Fruit fly (Drosophila melanogaster) whole organism, embryonic: ENCODE data around the gene CG10214.

Experiments
- Awh ChIP-seq: fragments of 200-800 bp; sonication (Bioruptor generic); IDR thresholded peaks from 2 replicates; pipeline ENCODE4, ENCODE4 v1.3.6; 2022; ENCODE audit warnings: missing biosample characterization, missing genetic modification characterization
- CG10366 ChIP-seq: fragments of 200-800 bp; sonication (Bioruptor generic); IDR thresholded peaks from 2 replicates; pipeline ENCODE4 v1.3.6; 2022; ENCODE audit warnings: missing biosample characterization, missing genetic modification characterization
- CG12071 ChIP-seq: fragments of 200-800 bp; sonication (Bioruptor generic); optimal IDR thresholded peaks from 3 replicates; lab custom pipeline; 2018; ENCODE audit warnings: missing biosample characterization, mild to moderate bottlenecking, missing genetic modification characterization
- CG13287 ChIP-seq: fragments of 200-800 bp; sonication (Bioruptor generic); IDR thresholded peaks from 2 replicates; pipeline ENCODE4 v1.3.6; 2022; ENCODE audit warnings: missing biosample characterization, missing genetic modification characterization; ENCODE audit not compliant: partially characterized antibody
- CG16815 ChIP-seq: fragments of 200-800 bp; sonication (Bioruptor generic); optimal IDR thresholded peaks from 3 replicates; lab custom pipeline; 2017; ENCODE audit warnings: missing biosample characterization, mild to moderate bottlenecking, missing genetic modification characterization
- CG32767 ChIP-seq: fragments of 200-800 bp; sonication (Bioruptor generic); IDR thresholded peaks from 2 replicates; pipeline ENCODE4 v1.3.6; 2022; ENCODE audit warnings: missing biosample characterization, missing genetic modification characterization
- CG3281 ChIP-seq: fragments of 200-800 bp; sonication (Bioruptor generic); optimal IDR thresholded peaks from 3 replicates; lab custom pipeline; 2017; ENCODE audit warnings: missing biosample characterization, mild to moderate bottlenecking, missing genetic modification characterization
- CG4424 ChIP-seq: fragments of 200-800 bp; sonication (Bioruptor generic); optimal IDR thresholded peaks from 3 replicates; lab custom pipeline; 2016; ENCODE audit warnings: missing biosample characterization, missing genetic modification characterization
- CG4820 ChIP-seq: fragments of 200-800 bp; sonication (Bioruptor generic); optimal IDR thresholded peaks from 3 replicates; lab custom pipeline; 2016; ENCODE audit warnings: missing biosample characterization, missing genetic modification characterization
- CG6765 ChIP-seq: fragments of 200-800 bp; sonication (Bioruptor generic); optimal IDR thresholded peaks from 3 replicates; lab custom pipeline; 2017; ENCODE audit warnings: missing biosample characterization, mild to moderate bottlenecking, missing genetic modification characterization
- CG9437 ChIP-seq: fragments of 200-800 bp; sonication (Bioruptor generic); optimal IDR thresholded peaks from 2 replicates; lab custom pipeline; 2018; ENCODE audit warnings: missing biosample characterization, mild to moderate bottlenecking, missing genetic modification characterization
- CG9727 ChIP-seq: fragments of 200-800 bp; sonication (Bioruptor generic); optimal IDR thresholded peaks from 3 replicates; lab custom pipeline; 2017; ENCODE audit warnings: missing biosample characterization, mild to moderate bottlenecking, missing genetic modification characterization
- Camta ChIP-seq: fragments of 200-800 bp; sonication (Bioruptor generic); optimal IDR thresholded peaks from 2 replicates; lab custom pipeline; 2016; ENCODE audit warnings: missing biosample characterization, missing genetic modification characterization
- Deaf1 ChIP-seq: fragments of 200-800 bp; optimal IDR thresholded peaks from 3 replicates; lab custom pipeline; 2019; ENCODE audit warnings: missing biosample characterization, mild to moderate bottlenecking, missing genetic modification characterization, moderate library complexity
- Doc2 ChIP-seq: fragments of 200-800 bp; sonication (Bioruptor generic); IDR thresholded peaks from 2 replicates; pipeline ENCODE4 v1.3.6; 2022; ENCODE audit warnings: missing biosample characterization, missing genetic modification characterization
- Eip74EF ChIP-seq, 2 experiments: fragments of 200-800 bp in 1 of 2; fragments of >200 bp in 1 of 2; sonication (Bioruptor generic) in 1 of 2; optimal IDR thresholded peaks; 2 replicates each; lab custom pipeline; 2017 to 2019; ENCODE audit warnings: missing biosample characterization in 2 of 2, missing genetic modification characterization in 2 of 2, mild to moderate bottlenecking in 1 of 2, moderate library complexity in 1 of 2
- Ets65A ChIP-seq: fragments of 200-800 bp; sonication (Bioruptor generic); peaks from one replicate; lab custom pipeline; 2016; ENCODE audit warnings: missing biosample characterization, missing genetic modification characterization
- Fer1 ChIP-seq: fragments of 200-800 bp; sonication (Bioruptor generic); optimal IDR thresholded peaks from 2 replicates; lab custom pipeline; 2017; ENCODE audit warnings: missing biosample characterization, mild to moderate bottlenecking, missing genetic modification characterization
- Fer2 ChIP-seq: fragments of 200-800 bp; sonication (Bioruptor generic); optimal IDR thresholded peaks from 2 replicates; lab custom pipeline; 2018; ENCODE audit warnings: missing biosample characterization, mild to moderate bottlenecking, missing genetic modification characterization, moderate library complexity
- GATAe ChIP-seq: fragments of 200-800 bp; sonication (Bioruptor generic); conservative IDR thresholded peaks from 2 replicates; pipeline ENCODE4 v1.3.6; 2022; ENCODE audit warnings: missing biosample characterization, missing genetic modification characterization
- HmgD ChIP-seq: fragments of 200-800 bp; sonication (Bioruptor generic); optimal IDR thresholded peaks from 3 replicates; lab custom pipeline; 2016; ENCODE audit warnings: missing biosample characterization, missing genetic modification characterization
- Hmr ChIP-seq: fragments of 200-800 bp; sonication (Bioruptor generic); optimal IDR thresholded peaks from 3 replicates; lab custom pipeline; 2017; ENCODE audit warnings: mild to moderate bottlenecking, missing biosample characterization, missing genetic modification reagents, missing genetic modification characterization
- Nf-YA ChIP-seq: fragments of 200-800 bp; sonication (Bioruptor generic); IDR thresholded peaks from 2 replicates; pipeline ENCODE4 v1.3.6; 2022; ENCODE audit warnings: missing biosample characterization, missing genetic modification characterization
- Nf-YB ChIP-seq: fragments of 200-800 bp; sonication (Bioruptor generic); optimal IDR thresholded peaks from 3 replicates; lab custom pipeline; 2019; ENCODE audit warnings: missing biosample characterization, mild to moderate bottlenecking, missing genetic modification characterization, moderate library complexity
- Sin3A ChIP-seq: fragments of >200 bp; optimal IDR thresholded peaks from 2 replicates; lab custom pipeline; 2018
- aop ChIP-seq: fragments of 200-800 bp; sonication (Bioruptor generic); IDR thresholded peaks from 2 replicates; pipeline ENCODE4 v1.3.6; 2022; ENCODE audit warnings: missing biosample characterization, missing genetic modification characterization
- ato ChIP-seq: fragments of 200-800 bp; sonication (Bioruptor generic); IDR thresholded peaks from 2 replicates; pipeline ENCODE4 v1.3.6; 2022; ENCODE audit warnings: missing biosample characterization, missing genetic modification characterization; ENCODE audit not compliant: partially characterized antibody
- bab2 ChIP-seq: fragments of 200-800 bp; sonication (Bioruptor generic); optimal IDR thresholded peaks from 2 replicates; lab custom pipeline; 2016; ENCODE audit warnings: missing biosample characterization, missing genetic modification characterization
- bsh ChIP-seq, 2 experiments: fragments of 200-800 bp; sonication (Bioruptor generic); optimal IDR thresholded peaks; 2 replicates each; lab custom pipeline; 2017 to 2018; ENCODE audit warnings: mild to moderate bottlenecking in 2 of 2, missing biosample characterization in 2 of 2, missing genetic modification characterization in 2 of 2, moderate library complexity in 1 of 2
- cad ChIP-seq: fragments of >200 bp; optimal IDR thresholded peaks from 2 replicates; lab custom pipeline; 2017; ENCODE audit warnings: missing biosample characterization, missing genetic modification characterization
- dimm ChIP-seq: fragments of 200-800 bp; sonication (Bioruptor generic); IDR thresholded peaks from 2 replicates; pipeline ENCODE4 v1.3.6; 2022; ENCODE audit warnings: missing biosample characterization, missing genetic modification characterization
- dpn ChIP-seq, 2 experiments: fragments of 200-800 bp; sonication (Bioruptor generic); optimal IDR thresholded peaks; 3 replicates each; lab custom pipeline; 2016; ENCODE audit warnings: missing biosample characterization in 2 of 2, missing genetic modification characterization in 2 of 2
- eve ChIP-seq, 2 experiments: fragments of >200 bp; optimal IDR thresholded peaks; 2 replicates each; lab custom pipeline; 2017; ENCODE audit warnings: missing biosample characterization in 2 of 2, missing genetic modification characterization in 2 of 2
- fd3F ChIP-seq: fragments of 200-800 bp; sonication (Bioruptor generic); optimal IDR thresholded peaks from 2 replicates; lab custom pipeline; 2018; ENCODE audit warnings: missing biosample characterization, mild to moderate bottlenecking, missing genetic modification characterization, moderate library complexity
- gem ChIP-seq: fragments of 200-800 bp; sonication (Bioruptor generic); optimal IDR thresholded peaks from 2 replicates; lab custom pipeline; 2019; ENCODE audit warnings: missing biosample characterization, mild to moderate bottlenecking, missing genetic modification characterization, moderate library complexity
- gsb ChIP-seq: fragments of 200-800 bp; sonication (Bioruptor generic); IDR thresholded peaks from 2 replicates; pipeline ENCODE4 v1.3.6; 2022; ENCODE audit warnings: missing biosample characterization, missing genetic modification characterization
- hbn ChIP-seq: fragments of 200-800 bp; sonication (Bioruptor generic); IDR thresholded peaks from 2 replicates; pipeline ENCODE4 v1.3.6; 2022; ENCODE audit warnings: missing biosample characterization, missing genetic modification characterization; ENCODE audit not compliant: partially characterized antibody
- kay ChIP-seq: fragments of 200-800 bp; sonication (Bioruptor generic); optimal IDR thresholded peaks from 2 replicates; lab custom pipeline; 2016; ENCODE audit warnings: missing biosample characterization, missing genetic modification characterization
- lbe ChIP-seq: fragments of 200-800 bp; sonication (Bioruptor generic); optimal IDR thresholded peaks from 2 replicates; lab custom pipeline; 2016; ENCODE audit warnings: missing biosample characterization, mild to moderate bottlenecking, missing genetic modification characterization
- p53 ChIP-seq: fragments of 200-800 bp; sonication (Bioruptor generic); optimal IDR thresholded peaks from 2 replicates; lab custom pipeline; 2016; ENCODE audit warnings: missing biosample characterization, missing genetic modification characterization
- pho ChIP-seq: fragments of 200-800 bp; sonication (Bioruptor generic); optimal IDR thresholded peaks from 2 replicates; lab custom pipeline; 2016; ENCODE audit warnings: missing biosample characterization, missing genetic modification characterization
- run ChIP-seq: fragments of 200-800 bp; sonication (Bioruptor generic); optimal IDR thresholded peaks from 3 replicates; lab custom pipeline; 2018; ENCODE audit warnings: missing biosample characterization, mild to moderate bottlenecking, missing genetic modification characterization
- sens ChIP-seq: fragments of 200-800 bp; sonication (Bioruptor generic); peaks from one replicate; lab custom pipeline; 2016; ENCODE audit warnings: missing biosample characterization, missing genetic modification characterization
- sim ChIP-seq: fragments of 200-800 bp; sonication (Bioruptor generic); IDR thresholded peaks from 2 replicates; pipeline ENCODE4 v1.3.6; 2022; ENCODE audit warnings: missing biosample characterization, missing genetic modification characterization
- sima ChIP-seq: fragments of 200-800 bp; sonication (Bioruptor generic); optimal IDR thresholded peaks from 2 replicates; lab custom pipeline; 2016; ENCODE audit warnings: missing biosample characterization, missing genetic modification characterization
- sob ChIP-seq: fragments of 200-800 bp; sonication (Bioruptor generic); IDR thresholded peaks from 2 replicates; pipeline ENCODE4 v1.3.6; 2022; ENCODE audit warnings: missing biosample characterization, missing genetic modification characterization
- tgo ChIP-seq: fragments of 200-800 bp; sonication (Bioruptor generic); IDR thresholded peaks from 3 replicates; pipeline ENCODE4 v1.3.6; 2022; ENCODE audit warnings: missing biosample characterization, missing genetic modification characterization
- tio ChIP-seq: fragments of 200-800 bp; sonication (Bioruptor generic); optimal IDR thresholded peaks from 2 replicates; lab custom pipeline; 2017; ENCODE audit warnings: missing biosample characterization, missing genetic modification characterization, inconsistent platforms
- tll ChIP-seq, 2 experiments: fragments of 200-800 bp in 1 of 2; fragments of >200 bp in 1 of 2; sonication (Bioruptor generic) in 1 of 2; optimal IDR thresholded peaks; 2 replicates each; lab custom pipeline; 2017 to 2019; ENCODE audit warnings: missing biosample characterization in 2 of 2, missing genetic modification characterization in 2 of 2, mild to moderate bottlenecking in 1 of 2, moderate library complexity in 1 of 2
- unc-4 ChIP-seq: fragments of 200-800 bp; sonication (Bioruptor generic); IDR thresholded peaks from 2 replicates; pipeline ENCODE4 v1.3.6; 2022; ENCODE audit warnings: missing biosample characterization, missing genetic modification characterization; ENCODE audit not compliant: partially characterized antibody

CG10214 gene

DNA sequence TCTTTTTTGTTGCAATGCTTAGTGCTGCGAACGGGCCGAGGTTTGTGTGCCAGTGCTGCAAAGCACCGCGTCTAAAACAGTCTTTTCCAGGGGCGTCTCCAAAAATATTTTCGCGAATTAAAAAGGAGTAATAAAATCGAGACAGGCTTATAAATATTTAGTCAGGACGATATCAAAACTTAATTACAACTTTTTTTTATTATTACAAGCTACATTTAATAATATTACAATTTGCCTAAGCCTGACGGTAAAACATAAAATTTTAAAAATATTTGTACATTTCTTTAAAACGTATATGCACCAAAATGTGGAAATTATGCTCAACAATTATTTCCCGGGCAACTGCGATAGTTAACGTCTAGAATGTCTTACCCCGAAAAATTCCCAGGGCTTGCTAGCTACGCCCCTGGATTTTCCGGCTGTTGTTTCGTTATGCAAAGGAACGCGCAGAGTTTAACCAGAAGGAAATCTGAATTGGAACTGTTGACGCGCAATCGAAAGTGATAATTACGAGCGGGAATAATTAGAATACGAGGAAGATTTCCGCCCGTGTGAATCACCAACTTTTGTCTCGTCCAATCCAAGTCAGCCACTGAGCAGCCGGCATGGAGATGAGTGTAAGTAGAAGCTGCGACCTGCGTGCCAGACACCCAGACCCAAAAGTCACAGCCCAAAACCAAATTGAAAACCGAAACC lies 9.2 kb downstream of the CG10214 start, which contains the start of the genes PTPMT1 and Hrd3 (continued):
- peak; percentile 97 to 98 for TF ChIP-seq bsh (GFP tag; optimal IDR thresholded peaks at IDR 0.05; lab: Kevin White, UChicago)
- TF ChIP-seq CG10366 (GFP tag; lab: Robert Waterston, UW), result peak; percentile 93
- no peak for TF ChIP-seq unc-4
- peak; percentile 99 for TF ChIP-seq gem (tag; lab: Kevin White, UChicago)
- peak; percentile 98 for TF ChIP-seq kay (GFP tag; lab: Kevin White, UChicago)
- peak; percentile 24; the same call in 1 of the 2 replicates for TF ChIP-seq CG13287 (GFP tag; lab: Robert Waterston, UW)
- TF ChIP-seq tio, result peak; percentile 99
- TF ChIP-seq CG9727 (GFP tag; lab: Kevin White, UChicago), result peak; percentile 100
- TF ChIP-seq CG16815, result peak; percentile 99
- peak; percentile 94 for TF ChIP-seq CG32767 (GFP tag; lab: Robert Waterston, UW)
- TF ChIP-seq sens (GFP tag; lab: Kevin White, UChicago), result peak; percentile 100
- peak; percentile 95 for TF ChIP-seq run
- TF ChIP-seq eve (GFP tag; optimal IDR thresholded peaks at IDR 0.05; lab: Kevin White, UChicago), result peak in 1 of 2 experiments; percentile 75
- TF ChIP-seq CG4820, result peak; percentile 98
- TF ChIP-seq Awh, result peak; percentile 92
- TF ChIP-seq CG9437 (GFP tag; lab: Kevin White, UChicago), result peak; percentile 97
- peak; percentile 99 for TF ChIP-seq CG3281
- peak; percentile 98 for TF ChIP-seq bab2
- TF ChIP-seq dimm (GFP tag; lab: Robert Waterston, UW), result peak; percentile 77
- TF ChIP-seq Camta, result peak; percentile 97
- peak; percentile 95 for TF ChIP-seq lbe (GFP tag; lab: Kevin White, UChicago)
- peak; percentile 94 for TF ChIP-seq gsb (GFP tag; lab: Robert Waterston, UW)
- peak; percentile 98 for TF ChIP-seq pho (GFP tag; lab: Kevin White, UChicago)
- TF ChIP-seq HmgD, result peak; percentile 93
- peak; percentile 98 to 99 for TF ChIP-seq dpn (GFP tag; optimal IDR thresholded peaks at IDR 0.05; lab: Kevin White, UChicago)
- TF ChIP-seq GATAe (GFP tag; lab: Robert Waterston, UW), result peak; percentile 88
- peak; percentile 89 for TF ChIP-seq p53 (GFP tag; lab: Kevin White, UChicago)
- TF ChIP-seq CG6765 (GFP tag; lab: Kevin White, UChicago), result peak; percentile 97
- TF ChIP-seq Fer2 (tag; lab: Kevin White, UChicago), result peak; percentile 97
- peak; percentile 91 for TF ChIP-seq sima (GFP tag; lab: Kevin White, UChicago)
- TF ChIP-seq Hmr (GFP tag; lab: Kevin White, UChicago), result peak; percentile 99
- TF ChIP-seq tll (GFP tag; optimal IDR thresholded peaks at IDR 0.05; lab: Kevin White, UChicago), result peak; percentile 73 to 75
- no peak for TF ChIP-seq ato
- TF ChIP-seq Deaf1 (tag; lab: Kevin White, UChicago), result peak; percentile 86
- peak; percentile 98 for TF ChIP-seq Fer1 (GFP tag; lab: Kevin White, UChicago)
- TF ChIP-seq sob (GFP tag; lab: Robert Waterston, UW), result peak; percentile 96
- TF ChIP-seq hbn (GFP tag; lab: Robert Waterston, UW), result no peak
- peak; percentile 98 for TF ChIP-seq fd3F
- peak; percentile 83 for TF ChIP-seq Nf-YA
- no peak for TF ChIP-seq cad (GFP tag; lab: Kevin White, UChicago)
- TF ChIP-seq Sin3A (lab: Kevin White, UChicago), result peak; percentile 69
- TF ChIP-seq CG12071 (GFP tag; lab: Kevin White, UChicago), result peak; percentile 91
- TF ChIP-seq Eip74EF (GFP tag; optimal IDR thresholded peaks at IDR 0.05; lab: Kevin White, UChicago), result peak in 1 of 2 experiments; percentile 98
- TF ChIP-seq Doc2 (GFP tag; lab: Robert Waterston, UW), result peak; percentile 90
- TF ChIP-seq Ets65A (GFP tag; lab: Kevin White, UChicago), result peak; percentile 100
- TF ChIP-seq tgo, result peak; percentile 96
- peak; percentile 89 for TF ChIP-seq sim (GFP tag; lab: Robert Waterston, UW)
- TF ChIP-seq Nf-YB, result peak; percentile 89
- TF ChIP-seq aop, result 0 out of 2 replicates have a peak, but pooled peaks have one; percentile 27
- peak; percentile 99 for TF ChIP-seq CG4424 (GFP tag; lab: Kevin White, UChicago)
